Fruit fly (Drosophila melanogaster) whole organism, wandering third instar larva: Measurements from ENCODE around the gene Pgant5.
A peak's percentile ranks its signal among the peaks of the same experiment; 100 is the strongest.

Experiments used
- Abd-B ChIP-seq: fragments of >200 bp; optimal IDR thresholded peaks from 2 replicates; lab custom pipeline; 2017; ENCODE audit warnings: missing biosample characterization, missing genetic modification characterization
- CG32264 ChIP-seq: fragments of 200-800 bp; sonication (Bioruptor generic); optimal IDR thresholded peaks from 2 replicates; lab custom pipeline; 2016; ENCODE audit warnings: missing biosample characterization, missing genetic modification characterization
- CG9705 ChIP-seq: fragments of 200-800 bp; sonication (Bioruptor generic); optimal IDR thresholded peaks from 2 replicates; lab custom pipeline; 2018; ENCODE audit warnings: missing biosample characterization, mild to moderate bottlenecking, missing genetic modification characterization
- CrebA ChIP-seq: fragments of 200-800 bp; sonication (Bioruptor generic); optimal IDR thresholded peaks from 2 replicates; lab custom pipeline; 2016; ENCODE audit warnings: missing biosample characterization, mild to moderate bottlenecking, missing genetic modification characterization, borderline replicate concordance
- Dfd ChIP-seq: fragments of >200 bp; optimal IDR thresholded peaks from 2 replicates; lab custom pipeline; 2017; ENCODE audit warnings: missing biosample characterization, missing genetic modification characterization
- Dif ChIP-seq: fragments of 200-275, 200-300 bp; sonication (Bioruptor generic); optimal IDR thresholded peaks from 2 replicates; lab custom pipeline; 2018; ENCODE audit warnings: missing biosample characterization, missing genetic modification characterization; ENCODE audit not compliant: partially characterized antibody
- GATAd ChIP-seq: sonication (Bioruptor generic); optimal IDR thresholded peaks from 2 replicates; lab custom pipeline; 2016; ENCODE audit warnings: missing biosample characterization, missing genetic modification characterization
- HLH106 ChIP-seq: fragments of 200-800 bp; optimal IDR thresholded peaks from 3 replicates; lab custom pipeline; 2019; ENCODE audit warnings: missing biosample characterization, mild to moderate bottlenecking, missing genetic modification characterization, moderate library complexity
- Hnf4 ChIP-seq: fragments of 200-800 bp; sonication (Bioruptor generic); optimal IDR thresholded peaks from 2 replicates; lab custom pipeline; 2016; ENCODE audit warnings: missing biosample characterization, mild to moderate bottlenecking, missing genetic modification characterization
- Hr78 ChIP-seq: fragments of >200 bp; optimal IDR thresholded peaks from 2 replicates; lab custom pipeline; 2017; ENCODE audit warnings: missing biosample characterization, missing genetic modification characterization
- Hr83 ChIP-seq: fragments of 200-300 bp; sonication (Bioruptor generic); optimal IDR thresholded peaks from 2 replicates; lab custom pipeline; 2016; ENCODE audit warnings: missing biosample characterization, mild to moderate bottlenecking, missing genetic modification characterization, moderate library complexity; ENCODE audit not compliant: poor library complexity, severe bottlenecking
- Jra ChIP-seq: sonication (Bioruptor generic); optimal IDR thresholded peaks from 2 replicates; lab custom pipeline; 2016; ENCODE audit warnings: missing biosample characterization, missing genetic modification characterization
- Mio ChIP-seq: sonication (Bioruptor generic); optimal IDR thresholded peaks from 2 replicates; lab custom pipeline; 2016; ENCODE audit warnings: missing biosample characterization, missing genetic modification characterization
- Myc ChIP-seq: fragments of >200 bp; optimal IDR thresholded peaks from 2 replicates; lab custom pipeline; 2017
- N ChIP-seq: fragments of >200 bp; optimal IDR thresholded peaks from 2 replicates; lab custom pipeline; 2018; ENCODE audit warnings: missing biosample characterization, missing external identifiers, missing genetic modification characterization
- OdsH ChIP-seq: fragments of 200-800 bp; sonication (Bioruptor generic); optimal IDR thresholded peaks from 2 replicates; lab custom pipeline; 2016; ENCODE audit warnings: missing biosample characterization, mild to moderate bottlenecking, missing genetic modification characterization
- Rel ChIP-seq, 2 experiments: fragments of 200-800 bp; sonication (Bioruptor generic) in 1 of 2; optimal IDR thresholded peaks; 2 replicates in 1 of 2; 3 replicates in 1 of 2; lab custom pipeline; 2016 to 2019; ENCODE audit warnings: mild to moderate bottlenecking in 2 of 2, missing biosample characterization in 2 of 2, missing genetic modification characterization in 2 of 2, moderate library complexity in 1 of 2
- Sp1 ChIP-seq: fragments of 200-800 bp; sonication (Bioruptor generic); optimal IDR thresholded peaks from 3 replicates; lab custom pipeline; 2019; ENCODE audit warnings: missing biosample characterization, mild to moderate bottlenecking, missing genetic modification characterization, moderate library complexity
- Vsx2 ChIP-seq: fragments of 200-300, 225-300 bp; sonication (Bioruptor generic); optimal IDR thresholded peaks from 2 replicates; lab custom pipeline; 2018; ENCODE audit warnings: missing biosample characterization, missing genetic modification characterization; ENCODE audit not compliant: partially characterized antibody
- br ChIP-seq: fragments of 200-800 bp; sonication (Bioruptor generic); optimal IDR thresholded peaks from 2 replicates; lab custom pipeline; 2016; ENCODE audit warnings: missing biosample characterization, missing genetic modification characterization
- brk ChIP-seq: fragments of 200-800 bp; sonication (Bioruptor generic); optimal IDR thresholded peaks from 2 replicates; lab custom pipeline; 2016; ENCODE audit warnings: missing biosample characterization, mild to moderate bottlenecking, missing genetic modification characterization
- dl ChIP-seq, 2 experiments: fragments of 175-275, 200-275 bp in 1 of 2; fragments of 200-275 bp in 1 of 2; sonication (Bioruptor generic); optimal IDR thresholded peaks; lab custom pipeline; 2018; ENCODE audit warnings: mild to moderate bottlenecking in 2 of 2, missing biosample characterization in 2 of 2, missing genetic modification characterization in 2 of 2, moderate library complexity in 2 of 2; ENCODE audit not compliant: partially characterized antibody in 2 of 2, insufficient read depth in 1 of 2
- dmrt93B ChIP-seq: fragments of 200-800 bp; sonication (Bioruptor generic); optimal IDR thresholded peaks from 2 replicates; lab custom pipeline; 2018; ENCODE audit warnings: missing biosample characterization, mild to moderate bottlenecking, missing genetic modification characterization
- dsf ChIP-seq: sonication (Bioruptor generic); optimal IDR thresholded peaks from 2 replicates; lab custom pipeline; 2016; ENCODE audit warnings: missing biosample characterization, missing genetic modification characterization, borderline replicate concordance
- ey ChIP-seq: fragments of 200-800 bp; sonication (Bioruptor generic); optimal IDR thresholded peaks from 2 replicates; lab custom pipeline; 2016; ENCODE audit warnings: missing biosample characterization, missing genetic modification characterization
- foxo ChIP-seq, 2 experiments: fragments of 200-800 bp; sonication (Bioruptor generic); optimal IDR thresholded peaks; 2 replicates in 1 of 2; 3 replicates in 1 of 2; lab custom pipeline; 2016 to 2017; ENCODE audit warnings: missing biosample characterization in 2 of 2, missing genetic modification characterization in 2 of 2
- fru ChIP-seq: fragments of 200-800 bp; sonication (Bioruptor generic); optimal IDR thresholded peaks from 3 replicates; lab custom pipeline; 2016; ENCODE audit warnings: missing biosample characterization, mild to moderate bottlenecking, missing genetic modification characterization
- h ChIP-seq: fragments of 200-800 bp; sonication (Bioruptor generic); optimal IDR thresholded peaks from 3 replicates; lab custom pipeline; 2016; ENCODE audit warnings: missing biosample characterization, mild to moderate bottlenecking, missing genetic modification characterization
- jim ChIP-seq: fragments of 175-275, 200-325 bp; sonication (Bioruptor generic); optimal IDR thresholded peaks from 2 replicates; lab custom pipeline; 2016; ENCODE audit warnings: missing biosample characterization, mild to moderate bottlenecking, missing genetic modification characterization
- lola ChIP-seq: fragments of >200 bp; optimal IDR thresholded peaks from 2 replicates; lab custom pipeline; 2017; ENCODE audit warnings: missing biosample characterization, missing genetic modification characterization
- pan ChIP-seq: fragments of >200 bp; optimal IDR thresholded peaks from 2 replicates; lab custom pipeline; 2017
- psq ChIP-seq: fragments of 200-800 bp; sonication (Bioruptor generic); optimal IDR thresholded peaks from 3 replicates; lab custom pipeline; 2017; ENCODE audit warnings: missing biosample characterization, mild to moderate bottlenecking, missing genetic modification characterization, moderate library complexity
- rgr ChIP-seq: fragments of 200-800 bp; sonication (Bioruptor generic); optimal IDR thresholded peaks from 3 replicates; lab custom pipeline; 2016; ENCODE audit warnings: missing biosample characterization, mild to moderate bottlenecking, missing genetic modification characterization
- sage ChIP-seq: fragments of 200-800 bp; sonication (Bioruptor generic); optimal IDR thresholded peaks from 2 replicates; lab custom pipeline; 2016; ENCODE audit warnings: missing biosample characterization, mild to moderate bottlenecking, missing genetic modification characterization
- sv ChIP-seq: fragments of 200-800 bp; sonication (Bioruptor generic); optimal IDR thresholded peaks from 3 replicates; lab custom pipeline; 2016; ENCODE audit warnings: missing biosample characterization, missing genetic modification characterization
- tai ChIP-seq: sonication (Bioruptor generic); optimal IDR thresholded peaks from 2 replicates; lab custom pipeline; 2016; ENCODE audit warnings: missing biosample characterization, missing genetic modification characterization
- usp ChIP-seq: fragments of >200 bp; optimal IDR thresholded peaks from 2 replicates; lab custom pipeline; 2017; ENCODE audit warnings: missing biosample characterization, missing genetic modification characterization
- woc ChIP-seq: sonication (Bioruptor generic); optimal IDR thresholded peaks from 2 replicates; lab custom pipeline; 2016; ENCODE audit warnings: missing biosample characterization, mild to moderate bottlenecking, missing genetic modification characterization

Pgant5 gene

DNA sequence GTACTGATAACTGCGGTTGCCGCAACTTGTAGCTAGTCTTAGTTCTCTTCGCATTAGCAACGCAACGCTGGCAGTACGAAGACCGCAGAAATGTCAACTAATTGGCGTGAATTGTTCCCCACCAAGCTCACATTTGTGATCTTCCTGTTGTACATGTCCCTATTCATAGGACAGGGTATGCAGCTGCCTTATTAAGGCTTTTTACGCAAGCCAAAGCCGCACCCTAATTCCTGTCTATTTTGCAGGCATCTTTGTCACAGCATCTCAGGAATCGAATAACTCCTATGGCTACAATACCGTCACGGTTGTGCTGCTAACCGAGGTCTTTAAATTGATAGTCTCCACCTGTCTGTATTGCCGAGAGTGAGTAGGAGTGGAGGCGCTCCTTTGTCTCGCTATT, 40.4 kb downstream of the Pgant5 start, which contains the start of gene eIF3h:
Gene eIF3h, minus strand, starts transcription at position 101 of the 400 bp plus-strand sequence.
- no peak for TF ChIP-seq OdsH
- no peak for TF ChIP-seq ey (GFP tag; lab: Kevin White, UChicago)
- no peak for TF ChIP-seq psq (GFP tag; lab: Kevin White, UChicago)

DNA sequence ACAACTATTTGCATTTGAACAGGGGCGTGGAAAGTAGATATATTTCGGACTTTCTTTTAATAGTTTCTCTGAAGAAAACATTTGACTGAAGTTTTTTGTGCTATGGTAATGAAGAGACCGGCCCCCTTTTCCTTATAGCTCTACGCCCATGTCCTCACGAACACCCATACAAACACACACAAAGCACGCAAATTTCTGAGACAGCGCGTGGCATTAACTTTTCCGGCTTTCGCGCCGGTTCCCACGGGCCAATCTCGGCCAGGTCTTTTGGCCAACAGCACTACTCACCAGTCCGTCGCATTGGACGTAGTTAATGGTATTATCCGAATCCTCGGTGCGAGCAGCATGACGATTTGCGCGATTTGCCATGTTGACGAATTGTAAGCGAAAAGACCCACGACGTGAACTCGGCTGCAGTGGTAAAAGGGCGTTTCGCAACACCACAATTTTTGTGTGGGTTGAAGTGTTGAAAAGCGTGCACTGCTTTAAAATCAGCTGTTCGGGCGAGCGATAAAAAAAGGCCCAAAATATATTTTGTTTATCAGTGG, 41.0 kb downstream of the Pgant5 start, which contains the start of gene senju:
Gene senju, plus strand, starts transcription at position 477 of the 548 bp plus-strand sequence.
- TF ChIP-seq Hr78 (no peak), jim (GFP tag; lab: Kevin White, UChicago) (peak; percentile 43), fru (peak; percentile 90), GATAd (GFP tag; lab: Kevin White, UChicago) (no peak), ey (GFP tag; lab: Kevin White, UChicago) (peak; percentile 92), Hr83 (peak; percentile 95), Mio (GFP tag; lab: Kevin White, UChicago) (peak; percentile 53), lola (GFP tag; lab: Kevin White, UChicago) (no peak), Hnf4 (peak; percentile 91), dmrt93B (GFP tag; lab: Kevin White, UChicago) (peak; percentile 57), Dif (GFP tag; lab: Kevin White, UChicago) (no peak), Myc (lab: Kevin White, UChicago) (peak; percentile 57), Rel (GFP tag; optimal IDR thresholded peaks at IDR 0.05; lab: Kevin White, UChicago) (no peak), Rel (tag; optimal IDR thresholded peaks at IDR 0.05; lab: Kevin White, UChicago) (peak; percentile 98), CG9705 (peak; percentile 67), h (GFP tag; lab: Kevin White, UChicago) (peak; percentile 93), psq (GFP tag; lab: Kevin White, UChicago) (peak; percentile 82), sv (GFP tag; lab: Kevin White, UChicago) (peak; percentile 75), foxo (GFP tag; optimal IDR thresholded peaks at IDR 0.05; lab: Kevin White, UChicago) (peak in 1 of 2 experiments; percentile 92), dl (GFP tag; optimal IDR thresholded peaks at IDR 0.05; lab: Kevin White, UChicago; ENCODE audit: insufficient read depth in 1 of 2, partially characterized antibody in 2 of 2) (no peak), dsf (GFP tag; lab: Kevin White, UChicago) (peak; percentile 73), CrebA (GFP tag; lab: Kevin White, UChicago) (no peak), HLH106 (tag; lab: Kevin White, UChicago) (peak; percentile 59), N (GFP tag; lab: Kevin White, UChicago) (no peak), tai (GFP tag; lab: Kevin White, UChicago) (no peak), sage (GFP tag; lab: Kevin White, UChicago) (no peak), woc (GFP tag; lab: Kevin White, UChicago) (no peak), OdsH (peak; percentile 89), usp (GFP tag; lab: Kevin White, UChicago) (no peak), Abd-B (GFP tag; lab: Kevin White, UChicago) (no peak), pan (lab: Kevin White, UChicago) (no peak), br (GFP tag; lab: Kevin White, UChicago) (peak; percentile 93), Sp1 (GFP tag; lab: Kevin White, UChicago) (peak; percentile 79), Jra (peak; percentile 91), rgr (GFP tag; lab: Kevin White, UChicago) (peak; percentile 90), brk (GFP tag; lab: Kevin White, UChicago) (no peak), CG32264 (peak; percentile 25), Vsx2 (GFP tag; lab: Kevin White, UChicago) (no peak), Dfd (GFP tag; lab: Kevin White, UChicago) (no peak)
